Worm (Caenorhabditis elegans) whole organism, young adult: Measurements from ENCODE around the gene F59A6.3.

ENCODE experiments used
- pha-4 ChIP-seq: fragments of 150-350 bp; sonication (generic microtip); optimal IDR thresholded peaks from 2 replicates; lab custom pipeline; 2014; ENCODE audit warnings: missing biosample characterization, missing genetic modification reagents, missing genetic modification characterization
- snpc-1.1 ChIP-seq: sonication (generic microtip); optimal IDR thresholded peaks from 2 replicates; lab custom pipeline; 2017; ENCODE audit warnings: missing genetic modification characterization, mild to moderate bottlenecking, missing compliant biosample characterization, antibody characterized with exemption, moderate library complexity, missing genotype, missing genetic modification reagents; ENCODE audit not compliant: insufficient read depth
- tbp1 ChIP-seq: fragments of 200-800 bp; sonication (Bioruptor generic); optimal IDR thresholded peaks from 2 replicates; lab custom pipeline; 2018; ENCODE audit warnings: mild to moderate bottlenecking, missing genetic modification characterization, missing compliant biosample characterization

DNA sequence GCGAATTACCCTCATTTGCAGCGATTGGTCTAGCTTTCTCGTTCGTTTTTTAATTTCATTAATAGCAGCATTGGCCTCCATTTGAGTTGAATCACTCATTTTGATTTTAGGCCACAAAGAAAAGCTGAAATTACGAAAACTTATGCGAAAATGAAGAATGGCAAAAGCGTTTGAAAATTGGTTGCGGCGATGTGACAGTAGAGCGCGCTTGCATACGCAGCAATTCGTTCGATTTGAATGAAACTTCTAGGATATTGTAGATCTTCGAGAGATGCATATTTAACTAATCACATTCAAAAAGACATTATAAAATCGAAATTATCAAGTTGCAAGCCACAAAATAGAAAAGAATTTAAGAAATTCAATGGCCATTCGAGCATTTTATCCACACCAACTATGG is 48.4 kb upstream of the F59A6.3 start, which contains the start of gene ulp-2:
- TF ChIP-seq snpc-1.1 (tag; lab: Kevin White, UChicago), result no peak
- no peak for TF ChIP-seq pha-4 (tag; lab: Kevin White, UChicago)
- no peak for TF ChIP-seq tbp1 (GFP tag; lab: Kevin White, UChicago)
